Fruit fly (Drosophila melanogaster): ENCODE measurements around the gene orion.

- no peak for TF ChIP-seq Myc (optimal IDR thresholded peaks at IDR 0.05)
- TF ChIP-seq dl (GFP tag; optimal IDR thresholded peaks at IDR 0.05; ENCODE audit: insufficient read depth in 1 of 2, partially characterized antibody in 2 of 2): peak; percentile 10 to 64
Observed at dm6 chrX:7930236-7931027, 16.3 kb downstream of the orion start.

All from whole organism, wandering third instar larva.